Fruit fly (Drosophila melanogaster): ENCODE results near the gene Nrt.

Nrt gene

dm6 chr3L:16743906-16744704 is 21.8 kb upstream of the Nrt start:
- TF ChIP-seq CG33017 (tag; optimal IDR thresholded peaks at IDR 0.05) (no peak), CG12768 (GFP tag; optimal IDR thresholded peaks at IDR 0.05) (no peak), CG7045 (GFP tag; optimal IDR thresholded peaks at IDR 0.05) (no peak), ovo (GFP tag; optimal IDR thresholded peaks at IDR 0.05) (no peak), CG14711 (tag; optimal IDR thresholded peaks at IDR 0.05) (no peak), pad (GFP tag; optimal IDR thresholded peaks at IDR 0.05) (no peak), Clk (GFP tag; optimal IDR thresholded peaks at IDR 0.05) (no peak), CG11617 (GFP tag; optimal IDR thresholded peaks at IDR 0.05) (no peak), Mnt (GFP tag; optimal IDR thresholded peaks at IDR 0.05) (no peak), bab1 (GFP tag; optimal IDR thresholded peaks at IDR 0.05) (no peak), Hr96 (GFP tag; optimal IDR thresholded peaks at IDR 0.05) (no peak), CG5204 (GFP tag; optimal IDR thresholded peaks at IDR 0.05) (no peak), cic (GFP tag; optimal IDR thresholded peaks at IDR 0.05) (no peak), kay (GFP tag; ENCODE audit: borderline replicate concordance) (no peak)

dm6 chr3L:16746586-16747383 is 19.1 kb upstream of the Nrt start:
- TF ChIP-seq cnc (optimal IDR thresholded peaks at IDR 0.05) = no peak
- TF ChIP-seq bab1 (GFP tag; optimal IDR thresholded peaks at IDR 0.05) = no peak
- no peak for TF ChIP-seq CG33017 (tag; optimal IDR thresholded peaks at IDR 0.05)
- no peak for TF ChIP-seq cic (GFP tag; optimal IDR thresholded peaks at IDR 0.05)
- no peak for TF ChIP-seq Clk (GFP tag; optimal IDR thresholded peaks at IDR 0.05)
- no peak for TF ChIP-seq CG5204 (GFP tag; optimal IDR thresholded peaks at IDR 0.05)
- no peak for TF ChIP-seq kay (GFP tag; ENCODE audit: borderline replicate concordance)
- no peak for TF ChIP-seq CG7101 (tag; optimal IDR thresholded peaks at IDR 0.05)
- TF ChIP-seq ovo (GFP tag; optimal IDR thresholded peaks at IDR 0.05) = no peak
- TF ChIP-seq toe (GFP tag; optimal IDR thresholded peaks at IDR 0.05) = no peak
- TF ChIP-seq Crg-1 (GFP tag; optimal IDR thresholded peaks at IDR 0.05) = no peak
- TF ChIP-seq Mnt (GFP tag; optimal IDR thresholded peaks at IDR 0.05) = no peak
- TF ChIP-seq CG7045 (GFP tag; optimal IDR thresholded peaks at IDR 0.05) = no peak
- no peak for TF ChIP-seq Hr96 (GFP tag; optimal IDR thresholded peaks at IDR 0.05)
- TF ChIP-seq CG1620 (GFP tag; optimal IDR thresholded peaks at IDR 0.05) = no peak

dm6 chr3L:16748343-16748742 is 17.5 kb upstream of the Nrt start:
- TF ChIP-seq Crg-1 (GFP tag; optimal IDR thresholded peaks at IDR 0.05) = no peak
- no peak for TF ChIP-seq CG14711 (tag; optimal IDR thresholded peaks at IDR 0.05)
- TF ChIP-seq cnc (optimal IDR thresholded peaks at IDR 0.05) = no peak
- no peak for TF ChIP-seq CG7101 (tag; optimal IDR thresholded peaks at IDR 0.05)
- TF ChIP-seq toe (GFP tag; optimal IDR thresholded peaks at IDR 0.05) = no peak
- no peak for TF ChIP-seq Mnt (GFP tag; optimal IDR thresholded peaks at IDR 0.05)

dm6 chr3L:16749726-16750125 is 16.1 kb upstream of the Nrt start:
- TF ChIP-seq CG12768 (GFP tag; optimal IDR thresholded peaks at IDR 0.05) (no peak), cic (GFP tag; optimal IDR thresholded peaks at IDR 0.05) (no peak), tj (GFP tag; optimal IDR thresholded peaks at IDR 0.05) (no peak), Hr96 (GFP tag; optimal IDR thresholded peaks at IDR 0.05) (no peak), Clk (GFP tag; optimal IDR thresholded peaks at IDR 0.05) (no peak), Mnt (GFP tag; optimal IDR thresholded peaks at IDR 0.05) (no peak), CG11617 (GFP tag; optimal IDR thresholded peaks at IDR 0.05) (no peak), pad (GFP tag; optimal IDR thresholded peaks at IDR 0.05) (no peak), kay (GFP tag; ENCODE audit: borderline replicate concordance) (no peak), CG5204 (GFP tag; optimal IDR thresholded peaks at IDR 0.05) (no peak), toe (GFP tag; optimal IDR thresholded peaks at IDR 0.05) (no peak), CG7101 (tag; optimal IDR thresholded peaks at IDR 0.05) (no peak), CG1620 (GFP tag; optimal IDR thresholded peaks at IDR 0.05) (no peak), ovo (GFP tag; optimal IDR thresholded peaks at IDR 0.05) (no peak), CG14711 (tag; optimal IDR thresholded peaks at IDR 0.05) (no peak), Crg-1 (GFP tag; optimal IDR thresholded peaks at IDR 0.05) (no peak), cnc (optimal IDR thresholded peaks at IDR 0.05) (no peak), CG33017 (tag; optimal IDR thresholded peaks at IDR 0.05) (no peak)

dm6 chr3L:16750750-16751149 is 15.1 kb upstream of the Nrt start:
- no peak for TF ChIP-seq CG11617 (GFP tag; optimal IDR thresholded peaks at IDR 0.05)
- TF ChIP-seq tj (GFP tag; optimal IDR thresholded peaks at IDR 0.05) = peak; percentile 53

dm6 chr3L:16751487-16752054 is 14.3 kb upstream of the Nrt start:
- TF ChIP-seq Crg-1 (GFP tag; optimal IDR thresholded peaks at IDR 0.05) = no peak
- TF ChIP-seq pad (GFP tag; optimal IDR thresholded peaks at IDR 0.05) = no peak
- no peak for TF ChIP-seq kay (GFP tag; ENCODE audit: borderline replicate concordance)
- TF ChIP-seq CG1620 (GFP tag; optimal IDR thresholded peaks at IDR 0.05) = no peak
- TF ChIP-seq ovo (GFP tag; optimal IDR thresholded peaks at IDR 0.05) = no peak
- TF ChIP-seq toe (GFP tag; optimal IDR thresholded peaks at IDR 0.05) = no peak
- TF ChIP-seq CG12768 (GFP tag; optimal IDR thresholded peaks at IDR 0.05) = no peak
- no peak for TF ChIP-seq Hr96 (GFP tag; optimal IDR thresholded peaks at IDR 0.05)
- TF ChIP-seq tj (GFP tag; optimal IDR thresholded peaks at IDR 0.05) = no peak
- TF ChIP-seq CG33017 (tag; optimal IDR thresholded peaks at IDR 0.05) = no peak
- TF ChIP-seq CG11617 (GFP tag; optimal IDR thresholded peaks at IDR 0.05) = no peak
- no peak for TF ChIP-seq bab1 (GFP tag; optimal IDR thresholded peaks at IDR 0.05)
- TF ChIP-seq CG5204 (GFP tag; optimal IDR thresholded peaks at IDR 0.05) = no peak
- TF ChIP-seq cic (GFP tag; optimal IDR thresholded peaks at IDR 0.05) = no peak
- no peak for TF ChIP-seq CG7045 (GFP tag; optimal IDR thresholded peaks at IDR 0.05)
- TF ChIP-seq Mnt (GFP tag; optimal IDR thresholded peaks at IDR 0.05) = no peak
- no peak for TF ChIP-seq CG7101 (tag; optimal IDR thresholded peaks at IDR 0.05)
